Worm (Caenorhabditis elegans): ENCODE results near the gene slr-2.

ce11 chrV:18134378-18134777 is 47.5 kb downstream of the slr-2 start, which contains the start of gene Y37H2A.7:
- TF ChIP-seq hmg-4 (GFP tag; optimal IDR thresholded peaks at IDR 0.05): no peak
- no peak for TF ChIP-seq ama-1 (optimal IDR thresholded peaks at IDR 0.05)
- TF ChIP-seq aly-1 (tag; optimal IDR thresholded peaks at IDR 0.05): no peak
- no peak for TF ChIP-seq flt-1 (GFP tag; IDR thresholded peaks at IDR 0.05)
- TF ChIP-seq tra-4 (tag; optimal IDR thresholded peaks at IDR 0.05): no peak
- TF ChIP-seq ets-7 (tag; optimal IDR thresholded peaks at IDR 0.05): no peak
- TF ChIP-seq hmbx-1 (tag; optimal IDR thresholded peaks at IDR 0.05): no peak
- TF ChIP-seq scrt-1 (GFP tag; IDR thresholded peaks at IDR 0.05): no peak

All from whole organism, early embryonic.